Fruit fly (Drosophila melanogaster) whole organism, adult: Measurements from ENCODE around the gene Fcp3C.

Experiments used
- CG7101 ChIP-seq: fragments of 200-800 bp; sonication (Bioruptor generic); optimal IDR thresholded peaks from 2 replicates; lab custom pipeline; 2018; ENCODE audit warnings: missing biosample characterization, mild to moderate bottlenecking, missing genetic modification characterization, moderate library complexity
- bab1 ChIP-seq: fragments of 200-800 bp; sonication (Bioruptor generic); optimal IDR thresholded peaks from 3 replicates; lab custom pipeline; 2019; ENCODE audit warnings: missing biosample characterization, mild to moderate bottlenecking, missing genetic modification characterization, moderate library complexity
- cic ChIP-seq: fragments of 200-800 bp; sonication (Bioruptor generic); optimal IDR thresholded peaks from 2 replicates; lab custom pipeline; 2017; ENCODE audit warnings: missing biosample characterization, mild to moderate bottlenecking, missing genetic modification characterization, moderate library complexity
- kay ChIP-seq: fragments of 200-800 bp; sonication (Bioruptor generic); peaks from one replicate; lab custom pipeline; 2016; ENCODE audit warnings: missing biosample characterization, missing genetic modification characterization, borderline replicate concordance
- pad ChIP-seq: fragments of 200-800 bp; sonication (Bioruptor generic); optimal IDR thresholded peaks from 3 replicates; lab custom pipeline; 2017; ENCODE audit warnings: missing biosample characterization, missing genetic modification characterization, mild to moderate bottlenecking, moderate library complexity, missing genetic modification reagents

dm6 chrX:3135620-3136019, 38.7 kb downstream of the Fcp3C start:
- no peak for TF ChIP-seq pad
- TF ChIP-seq cic (GFP tag; lab: Kevin White, UChicago) = no peak
- TF ChIP-seq bab1 (GFP tag; lab: Kevin White, UChicago) = no peak
- TF ChIP-seq CG7101 (tag; lab: Kevin White, UChicago) = no peak
- no peak for TF ChIP-seq kay (GFP tag; lab: Kevin White, UChicago)
